Fruit fly (Drosophila melanogaster) S2 (cell line): ENCODE measurements around the gene CG14811.

ENCODE experiments used
- CG8478 ChIP-seq: fragments of >200 bp; optimal IDR thresholded peaks from 2 replicates; lab custom pipeline; 2018
- CTCF ChIP-seq, 2 experiments: fragments of >200 bp; optimal IDR thresholded peaks; 2 replicates each; lab custom pipeline; 2018

DNA sequence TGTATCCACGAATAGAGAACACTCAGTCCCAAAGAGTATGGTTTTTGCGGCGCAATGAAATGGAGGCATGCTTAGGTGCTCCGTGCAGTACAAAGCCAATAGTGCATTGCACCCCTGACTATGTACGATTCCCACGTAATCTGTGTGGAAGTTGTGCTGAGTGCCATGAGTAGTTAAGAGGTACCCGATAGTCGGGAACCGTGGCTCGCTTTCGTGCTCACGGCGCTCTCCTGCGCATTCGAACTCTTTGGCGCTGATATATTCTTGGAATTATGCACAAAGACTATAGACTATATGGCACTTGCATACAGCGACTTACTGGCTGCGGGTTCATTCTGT lies 2.4 kb upstream of the CG14811 start:
- TF ChIP-seq CG8478 (no peak), CTCF (optimal IDR thresholded peaks at IDR 0.05; lab: Kevin White, UChicago) (no peak)
